Fruit fly (Drosophila melanogaster) whole organism, adult: ENCODE results near the gene Aven.

Experiments used
- CG11617 ChIP-seq: fragments of 200-800 bp; sonication (Bioruptor generic); optimal IDR thresholded peaks from 2 replicates; lab custom pipeline; 2017; ENCODE audit warnings: mild to moderate bottlenecking, missing biosample characterization, missing genetic modification reagents, missing genetic modification characterization
- CG12768 ChIP-seq: fragments of 200-800 bp; sonication (Bioruptor generic); optimal IDR thresholded peaks from 2 replicates; lab custom pipeline; 2017; ENCODE audit warnings: missing biosample characterization, missing genetic modification characterization, mild to moderate bottlenecking, moderate library complexity, missing genetic modification reagents
- CG14711 ChIP-seq: fragments of 200-800 bp; sonication (Bioruptor generic); optimal IDR thresholded peaks from 2 replicates; lab custom pipeline; 2018; ENCODE audit warnings: missing biosample characterization, mild to moderate bottlenecking, missing genetic modification characterization, moderate library complexity
- CG1620 ChIP-seq: fragments of 200-800 bp; sonication (Bioruptor generic); optimal IDR thresholded peaks from 2 replicates; lab custom pipeline; 2016; ENCODE audit warnings: missing biosample characterization, missing genetic modification characterization
- CG33017 ChIP-seq: fragments of 200-800 bp; sonication (Bioruptor generic); optimal IDR thresholded peaks from 2 replicates; lab custom pipeline; 2018; ENCODE audit warnings: missing biosample characterization, mild to moderate bottlenecking, missing genetic modification characterization, moderate library complexity
- CG5204 ChIP-seq: fragments of 200-800 bp; sonication (Bioruptor generic); optimal IDR thresholded peaks from 2 replicates; lab custom pipeline; 2016; ENCODE audit warnings: missing biosample characterization, missing genetic modification characterization
- CG7045 ChIP-seq: fragments of 200-800 bp; sonication (Bioruptor generic); optimal IDR thresholded peaks from 2 replicates; lab custom pipeline; 2017; ENCODE audit warnings: missing biosample characterization, mild to moderate bottlenecking, missing genetic modification characterization
- CG7101 ChIP-seq: fragments of 200-800 bp; sonication (Bioruptor generic); optimal IDR thresholded peaks from 2 replicates; lab custom pipeline; 2018; ENCODE audit warnings: missing biosample characterization, mild to moderate bottlenecking, missing genetic modification characterization, moderate library complexity
- Clk ChIP-seq: fragments of 200-800 bp; sonication (Bioruptor generic); optimal IDR thresholded peaks from 2 replicates; lab custom pipeline; 2017; ENCODE audit warnings: missing biosample characterization, missing genetic modification characterization
- Crg-1 ChIP-seq: fragments of 200-800 bp; sonication (Bioruptor generic); optimal IDR thresholded peaks from 2 replicates; lab custom pipeline; 2016; ENCODE audit warnings: missing biosample characterization, missing genetic modification characterization
- Hr96 ChIP-seq: fragments of 200-800 bp; sonication (Bioruptor generic); optimal IDR thresholded peaks from 2 replicates; lab custom pipeline; 2016; ENCODE audit warnings: missing biosample characterization, missing genetic modification characterization
- Mnt ChIP-seq: fragments of 200-800 bp; sonication (Bioruptor generic); optimal IDR thresholded peaks from 2 replicates; lab custom pipeline; 2016; ENCODE audit warnings: missing biosample characterization, mild to moderate bottlenecking, missing genetic modification characterization
- bab1 ChIP-seq: fragments of 200-800 bp; sonication (Bioruptor generic); optimal IDR thresholded peaks from 3 replicates; lab custom pipeline; 2019; ENCODE audit warnings: missing biosample characterization, mild to moderate bottlenecking, missing genetic modification characterization, moderate library complexity
- cic ChIP-seq: fragments of 200-800 bp; sonication (Bioruptor generic); optimal IDR thresholded peaks from 2 replicates; lab custom pipeline; 2017; ENCODE audit warnings: missing biosample characterization, mild to moderate bottlenecking, missing genetic modification characterization, moderate library complexity
- cnc ChIP-seq, 2 experiments: fragments of >200 bp; optimal IDR thresholded peaks; 2 replicates each; lab custom pipeline; 2017
- kay ChIP-seq: fragments of 200-800 bp; sonication (Bioruptor generic); peaks from one replicate; lab custom pipeline; 2016; ENCODE audit warnings: missing biosample characterization, missing genetic modification characterization, borderline replicate concordance
- ovo ChIP-seq: fragments of 200-800 bp; sonication (Bioruptor generic); optimal IDR thresholded peaks from 2 replicates; lab custom pipeline; 2016; ENCODE audit warnings: missing biosample characterization, missing genetic modification characterization
- pad ChIP-seq: fragments of 200-800 bp; sonication (Bioruptor generic); optimal IDR thresholded peaks from 3 replicates; lab custom pipeline; 2017; ENCODE audit warnings: missing biosample characterization, missing genetic modification characterization, mild to moderate bottlenecking, moderate library complexity, missing genetic modification reagents
- tj ChIP-seq: fragments of 200-800 bp; sonication (Bioruptor generic); optimal IDR thresholded peaks from 3 replicates; lab custom pipeline; 2017; ENCODE audit warnings: missing biosample characterization, mild to moderate bottlenecking, missing genetic modification characterization, moderate library complexity
- toe ChIP-seq: fragments of 200-800 bp; sonication (Bioruptor generic); optimal IDR thresholded peaks from 2 replicates; lab custom pipeline; 2016; ENCODE audit warnings: missing biosample characterization, missing genetic modification characterization

The Aven gene

DNA sequence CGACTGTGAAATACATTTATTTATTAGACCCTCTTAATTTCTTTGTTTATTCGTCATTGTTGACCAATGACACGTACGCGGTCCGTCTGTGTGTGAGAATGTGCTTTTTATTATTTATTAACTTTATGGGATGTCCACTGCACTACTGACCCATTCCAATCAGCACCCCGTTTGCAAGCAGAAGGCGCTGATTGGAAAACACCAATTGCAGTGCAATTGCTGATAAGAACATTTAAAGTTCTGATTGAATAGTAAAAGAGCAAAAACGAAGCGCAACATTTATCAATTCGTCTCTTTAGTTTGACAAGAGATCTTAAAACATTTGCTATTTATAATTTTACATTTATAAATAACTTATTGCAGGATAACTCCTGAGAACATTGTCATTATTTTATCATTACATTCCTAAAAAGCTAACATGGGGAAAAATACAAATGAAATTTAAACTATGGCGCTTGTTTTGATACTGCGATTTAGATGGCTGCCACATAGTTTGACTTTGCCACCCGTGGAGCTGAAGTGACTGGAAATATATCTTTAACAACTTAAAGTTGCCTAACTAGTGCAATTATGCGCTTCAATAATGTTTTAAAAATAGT lies 29.1 kb upstream of the Aven start:
- TF ChIP-seq CG11617 (GFP tag; lab: Kevin White, UChicago) = no peak
- TF ChIP-seq CG33017 = no peak
- no peak for TF ChIP-seq pad (GFP tag; lab: Kevin White, UChicago)
- TF ChIP-seq kay = peak; percentile 90
- no peak for TF ChIP-seq CG7101

DNA sequence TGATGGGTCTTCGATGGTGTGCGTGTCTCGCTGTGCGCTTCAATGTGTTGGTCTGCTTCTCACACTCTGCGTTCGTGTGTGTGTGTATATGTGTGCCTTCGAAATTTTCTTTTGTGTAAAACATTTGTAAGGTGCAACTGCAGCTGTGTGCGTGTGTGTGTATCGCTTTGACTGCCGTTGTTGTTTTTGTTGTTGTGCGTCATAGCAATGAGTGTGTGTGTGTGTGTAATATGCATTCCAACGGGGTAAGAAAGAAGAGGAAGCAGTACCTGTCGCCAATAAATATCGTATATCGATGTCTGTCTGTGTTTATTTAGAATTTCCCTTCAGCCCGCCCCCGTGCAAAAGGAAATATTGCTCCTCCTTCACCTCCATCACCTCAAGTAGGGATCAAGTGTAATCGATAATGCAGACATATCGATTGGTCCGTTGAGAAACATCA lies 24.9 kb upstream of the Aven start:
- TF ChIP-seq CG5204 (no peak), CG12768 (no peak), CG11617 (GFP tag; lab: Kevin White, UChicago) (peak; percentile 26), Mnt (GFP tag; lab: Kevin White, UChicago) (peak; percentile 75), Clk (GFP tag; lab: Kevin White, UChicago) (no peak), CG7101 (peak; percentile 45), CG1620 (GFP tag; lab: Kevin White, UChicago) (peak; percentile 36), toe (GFP tag; lab: Kevin White, UChicago) (no peak), cic (peak; percentile 84), kay (peak; percentile 97), cnc (optimal IDR thresholded peaks at IDR 0.05; lab: Kevin White, UChicago) (no peak), tj (GFP tag; lab: Kevin White, UChicago) (peak; percentile 51), Crg-1 (peak; percentile 58), CG14711 (tag; lab: Kevin White, UChicago) (peak; percentile 29), CG33017 (peak; percentile 27), CG7045 (no peak), bab1 (GFP tag; lab: Kevin White, UChicago) (peak; percentile 54), Hr96 (GFP tag; lab: Kevin White, UChicago) (no peak), ovo (GFP tag; lab: Kevin White, UChicago) (peak; percentile 51), pad (GFP tag; lab: Kevin White, UChicago) (peak; percentile 96)

DNA sequence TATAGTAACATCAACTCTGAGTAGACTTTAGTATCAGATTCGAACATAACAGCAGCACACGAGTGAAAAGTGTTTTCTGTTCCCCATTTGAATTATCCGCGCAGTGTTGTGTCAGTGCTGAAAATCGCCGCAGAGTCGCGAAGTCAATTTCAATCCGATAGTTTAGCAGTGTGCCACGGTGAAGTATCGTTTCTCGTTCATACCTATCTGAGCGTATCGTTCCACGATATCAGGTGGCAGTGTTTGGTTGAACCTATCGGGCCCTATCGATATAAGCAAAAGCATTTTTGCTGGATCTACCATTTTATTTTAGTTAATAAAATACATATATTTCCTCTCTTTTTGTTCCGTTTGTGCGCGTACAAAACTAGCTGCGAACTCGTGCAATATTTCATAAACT lies 24.1 kb upstream of the Aven start, which contains the start of gene CkIalpha:
CkIalpha (plus strand) TSS at position 53 of the 400 bp plus-strand sequence.
- peak; percentile 84 for TF ChIP-seq Crg-1
- TF ChIP-seq toe (GFP tag; lab: Kevin White, UChicago) = peak; percentile 61
- TF ChIP-seq Clk (GFP tag; lab: Kevin White, UChicago) = peak; percentile 12
- TF ChIP-seq kay = no peak
- TF ChIP-seq CG7101 = peak; percentile 80
- no peak for TF ChIP-seq cnc (optimal IDR thresholded peaks at IDR 0.05; lab: Kevin White, UChicago)
- TF ChIP-seq cic = peak; percentile 35
- TF ChIP-seq pad (GFP tag; lab: Kevin White, UChicago) = peak; percentile 54
- TF ChIP-seq CG12768 = peak; percentile 31
- TF ChIP-seq ovo (GFP tag; lab: Kevin White, UChicago) = peak; percentile 64
- TF ChIP-seq CG1620 (GFP tag; lab: Kevin White, UChicago) = peak; percentile 91
- TF ChIP-seq CG11617 (GFP tag; lab: Kevin White, UChicago) = no peak
- TF ChIP-seq Hr96 (GFP tag; lab: Kevin White, UChicago) = no peak
- peak; percentile 36 for TF ChIP-seq CG14711 (tag; lab: Kevin White, UChicago)
- TF ChIP-seq Mnt (GFP tag; lab: Kevin White, UChicago) = peak; percentile 82
- no peak for TF ChIP-seq CG7045
- TF ChIP-seq tj (GFP tag; lab: Kevin White, UChicago) = peak; percentile 60
- peak; percentile 85 for TF ChIP-seq bab1 (GFP tag; lab: Kevin White, UChicago)
- TF ChIP-seq CG5204 = no peak

DNA sequence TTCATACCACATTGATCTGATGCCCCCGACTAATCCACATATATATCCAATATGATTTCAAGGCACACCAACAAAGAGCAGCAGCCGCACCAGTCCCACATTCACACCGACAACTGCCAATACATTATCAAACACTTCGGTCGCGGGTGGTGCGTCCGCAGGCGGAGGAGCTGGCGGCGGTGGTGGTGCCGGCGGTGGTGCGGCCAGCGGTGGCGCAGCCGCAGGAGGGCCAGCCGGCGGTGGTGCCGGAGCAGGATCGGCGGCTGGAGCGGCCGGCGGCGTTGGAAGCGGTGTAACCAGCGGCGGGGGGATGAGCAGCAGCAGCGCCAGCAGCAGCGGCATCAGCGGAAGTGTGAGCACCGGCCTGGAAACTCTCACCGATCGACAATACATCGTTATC lies 22.2 kb upstream of the Aven start:
- TF ChIP-seq toe (GFP tag; lab: Kevin White, UChicago) (no peak), CG14711 (tag; lab: Kevin White, UChicago) (no peak), CG11617 (GFP tag; lab: Kevin White, UChicago) (no peak), CG7101 (no peak), tj (GFP tag; lab: Kevin White, UChicago) (no peak), Crg-1 (no peak), CG33017 (no peak), CG5204 (no peak), Hr96 (GFP tag; lab: Kevin White, UChicago) (no peak), bab1 (GFP tag; lab: Kevin White, UChicago) (no peak), CG7045 (no peak), cnc (optimal IDR thresholded peaks at IDR 0.05; lab: Kevin White, UChicago) (no peak), ovo (GFP tag; lab: Kevin White, UChicago) (no peak), pad (GFP tag; lab: Kevin White, UChicago) (no peak), CG1620 (GFP tag; lab: Kevin White, UChicago) (no peak), Clk (GFP tag; lab: Kevin White, UChicago) (no peak), CG12768 (no peak), kay (no peak), Mnt (GFP tag; lab: Kevin White, UChicago) (no peak)

DNA sequence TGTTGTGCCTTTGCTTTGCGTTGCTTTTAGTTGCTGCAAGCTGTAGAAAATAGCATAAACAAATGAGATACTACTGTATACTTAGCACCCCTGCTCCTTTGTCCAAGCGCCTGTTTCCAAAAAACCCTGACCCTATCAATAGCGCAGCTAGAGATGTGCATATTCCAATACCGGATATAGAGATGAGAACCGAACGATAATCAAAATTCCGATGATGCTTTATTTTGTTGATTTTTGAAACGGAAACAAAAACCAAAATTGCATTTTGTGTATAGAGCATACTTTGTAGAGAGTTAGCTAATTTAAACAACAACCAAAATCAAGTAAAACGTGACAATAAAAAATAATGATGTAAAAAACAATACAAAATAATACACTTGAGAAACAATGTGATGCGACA lies 15.9 kb upstream of the Aven start:
- TF ChIP-seq Clk (GFP tag; lab: Kevin White, UChicago) = no peak
- TF ChIP-seq kay = peak; percentile 44

DNA sequence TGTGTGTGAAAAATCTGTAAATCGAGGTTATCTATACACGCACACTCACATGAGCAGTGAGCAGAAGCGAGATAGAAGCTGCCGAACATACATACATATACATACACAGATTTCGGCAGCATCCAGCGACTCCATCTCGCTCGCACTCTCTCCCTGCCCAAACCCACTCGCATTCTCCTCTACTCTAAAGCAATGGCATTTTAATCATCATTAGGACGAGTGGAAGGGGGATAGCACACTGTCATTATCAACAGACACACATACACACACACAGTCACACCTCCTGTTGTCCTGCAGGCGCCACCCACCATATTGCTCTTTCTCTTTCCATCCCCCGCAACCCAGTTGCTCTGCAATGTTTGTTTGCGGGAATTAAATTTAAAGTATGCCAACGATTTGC lies 4.6 kb upstream of the Aven start:
- no peak for TF ChIP-seq Clk (GFP tag; lab: Kevin White, UChicago)
- no peak for TF ChIP-seq CG14711 (tag; lab: Kevin White, UChicago)
- TF ChIP-seq bab1 (GFP tag; lab: Kevin White, UChicago) = no peak
- no peak for TF ChIP-seq Crg-1
- TF ChIP-seq CG7101 = no peak
- no peak for TF ChIP-seq toe (GFP tag; lab: Kevin White, UChicago)
- TF ChIP-seq CG7045 = no peak
- TF ChIP-seq CG11617 (GFP tag; lab: Kevin White, UChicago) = no peak
